In the genomic region with DNA sequence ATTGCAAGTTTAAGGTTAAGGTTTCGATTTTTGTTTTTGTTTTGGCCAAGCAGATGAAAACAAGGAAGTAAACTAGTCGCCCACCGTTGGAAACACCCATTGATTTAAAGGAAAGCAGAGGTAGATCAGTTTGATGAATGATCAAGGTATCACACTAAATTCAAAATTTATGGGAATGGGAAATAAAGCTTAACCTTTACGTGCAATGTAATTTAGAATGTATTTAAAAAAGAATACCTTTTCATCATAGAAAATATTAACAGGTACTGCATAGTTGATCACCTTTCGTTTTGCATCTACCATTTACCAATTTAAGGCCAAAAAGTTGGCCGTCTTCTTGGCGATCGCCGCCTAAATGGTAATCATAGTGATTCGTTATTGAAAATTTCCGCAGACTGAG, we compare ENCODE assay signal across 1 fruit fly cellular context.
TF ChIP-seq lines count a peak whose summit lies in the region.

No protein-coding gene starts in this region.

TF ChIP-seq in whole organism, prepupa, 60 proteins besides CTCF, POLR2A, EP300 and RAD21 (continued from another document):
- TF ChIP-seq achi (GFP tag; optimal IDR thresholded peaks at IDR 0.05; lab: Kevin White, UChicago) (peak; percentile 50), Lpt (GFP tag; optimal IDR thresholded peaks at IDR 0.05; lab: Kevin White, UChicago) (peak; percentile 29), CG6276 (GFP tag; optimal IDR thresholded peaks at IDR 0.05; lab: Kevin White, UChicago) (no peak), CG3919 (GFP tag; optimal IDR thresholded peaks at IDR 0.05; lab: Kevin White, UChicago) (peak; percentile 39)
TF ChIP-seq in whole organism, prepupa: peak in this region for 20.
